Fruit fly (Drosophila melanogaster) whole organism, adult: Measurements from ENCODE around the gene Psf1.
"Not testable (repeated sequence)": the region's sequence is repeated elsewhere in the genome, so short reads cannot be mapped to it uniquely, and the experiment has no call there.

ENCODE experiments used
- CG11617 ChIP-seq: fragments of 200-800 bp; sonication (Bioruptor generic); optimal IDR thresholded peaks from 2 replicates; lab custom pipeline; 2017; ENCODE audit warnings: mild to moderate bottlenecking, missing biosample characterization, missing genetic modification reagents, missing genetic modification characterization
- CG12768 ChIP-seq: fragments of 200-800 bp; sonication (Bioruptor generic); optimal IDR thresholded peaks from 2 replicates; lab custom pipeline; 2017; ENCODE audit warnings: missing biosample characterization, missing genetic modification characterization, mild to moderate bottlenecking, moderate library complexity, missing genetic modification reagents
- CG14711 ChIP-seq: fragments of 200-800 bp; sonication (Bioruptor generic); optimal IDR thresholded peaks from 2 replicates; lab custom pipeline; 2018; ENCODE audit warnings: missing biosample characterization, mild to moderate bottlenecking, missing genetic modification characterization, moderate library complexity
- CG1620 ChIP-seq: fragments of 200-800 bp; sonication (Bioruptor generic); optimal IDR thresholded peaks from 2 replicates; lab custom pipeline; 2016; ENCODE audit warnings: missing biosample characterization, missing genetic modification characterization
- CG33017 ChIP-seq: fragments of 200-800 bp; sonication (Bioruptor generic); optimal IDR thresholded peaks from 2 replicates; lab custom pipeline; 2018; ENCODE audit warnings: missing biosample characterization, mild to moderate bottlenecking, missing genetic modification characterization, moderate library complexity
- CG5204 ChIP-seq: fragments of 200-800 bp; sonication (Bioruptor generic); optimal IDR thresholded peaks from 2 replicates; lab custom pipeline; 2016; ENCODE audit warnings: missing biosample characterization, missing genetic modification characterization
- CG7045 ChIP-seq: fragments of 200-800 bp; sonication (Bioruptor generic); optimal IDR thresholded peaks from 2 replicates; lab custom pipeline; 2017; ENCODE audit warnings: missing biosample characterization, mild to moderate bottlenecking, missing genetic modification characterization
- CG7101 ChIP-seq: fragments of 200-800 bp; sonication (Bioruptor generic); optimal IDR thresholded peaks from 2 replicates; lab custom pipeline; 2018; ENCODE audit warnings: missing biosample characterization, mild to moderate bottlenecking, missing genetic modification characterization, moderate library complexity
- Clk ChIP-seq: fragments of 200-800 bp; sonication (Bioruptor generic); optimal IDR thresholded peaks from 2 replicates; lab custom pipeline; 2017; ENCODE audit warnings: missing biosample characterization, missing genetic modification characterization
- Crg-1 ChIP-seq: fragments of 200-800 bp; sonication (Bioruptor generic); optimal IDR thresholded peaks from 2 replicates; lab custom pipeline; 2016; ENCODE audit warnings: missing biosample characterization, missing genetic modification characterization
- Hr96 ChIP-seq: fragments of 200-800 bp; sonication (Bioruptor generic); optimal IDR thresholded peaks from 2 replicates; lab custom pipeline; 2016; ENCODE audit warnings: missing biosample characterization, missing genetic modification characterization
- Mnt ChIP-seq: fragments of 200-800 bp; sonication (Bioruptor generic); optimal IDR thresholded peaks from 2 replicates; lab custom pipeline; 2016; ENCODE audit warnings: missing biosample characterization, mild to moderate bottlenecking, missing genetic modification characterization
- bab1 ChIP-seq: fragments of 200-800 bp; sonication (Bioruptor generic); optimal IDR thresholded peaks from 3 replicates; lab custom pipeline; 2019; ENCODE audit warnings: missing biosample characterization, mild to moderate bottlenecking, missing genetic modification characterization, moderate library complexity
- cic ChIP-seq: fragments of 200-800 bp; sonication (Bioruptor generic); optimal IDR thresholded peaks from 2 replicates; lab custom pipeline; 2017; ENCODE audit warnings: missing biosample characterization, mild to moderate bottlenecking, missing genetic modification characterization, moderate library complexity
- cnc ChIP-seq, 2 experiments: fragments of >200 bp; optimal IDR thresholded peaks; 2 replicates each; lab custom pipeline; 2017
- kay ChIP-seq: fragments of 200-800 bp; sonication (Bioruptor generic); peaks from one replicate; lab custom pipeline; 2016; ENCODE audit warnings: missing biosample characterization, missing genetic modification characterization, borderline replicate concordance
- ovo ChIP-seq: fragments of 200-800 bp; sonication (Bioruptor generic); optimal IDR thresholded peaks from 2 replicates; lab custom pipeline; 2016; ENCODE audit warnings: missing biosample characterization, missing genetic modification characterization
- pad ChIP-seq: fragments of 200-800 bp; sonication (Bioruptor generic); optimal IDR thresholded peaks from 3 replicates; lab custom pipeline; 2017; ENCODE audit warnings: missing biosample characterization, missing genetic modification characterization, mild to moderate bottlenecking, moderate library complexity, missing genetic modification reagents
- tj ChIP-seq: fragments of 200-800 bp; sonication (Bioruptor generic); optimal IDR thresholded peaks from 3 replicates; lab custom pipeline; 2017; ENCODE audit warnings: missing biosample characterization, mild to moderate bottlenecking, missing genetic modification characterization, moderate library complexity
- toe ChIP-seq: fragments of 200-800 bp; sonication (Bioruptor generic); optimal IDR thresholded peaks from 2 replicates; lab custom pipeline; 2016; ENCODE audit warnings: missing biosample characterization, missing genetic modification characterization

Psf1 gene

DNA sequence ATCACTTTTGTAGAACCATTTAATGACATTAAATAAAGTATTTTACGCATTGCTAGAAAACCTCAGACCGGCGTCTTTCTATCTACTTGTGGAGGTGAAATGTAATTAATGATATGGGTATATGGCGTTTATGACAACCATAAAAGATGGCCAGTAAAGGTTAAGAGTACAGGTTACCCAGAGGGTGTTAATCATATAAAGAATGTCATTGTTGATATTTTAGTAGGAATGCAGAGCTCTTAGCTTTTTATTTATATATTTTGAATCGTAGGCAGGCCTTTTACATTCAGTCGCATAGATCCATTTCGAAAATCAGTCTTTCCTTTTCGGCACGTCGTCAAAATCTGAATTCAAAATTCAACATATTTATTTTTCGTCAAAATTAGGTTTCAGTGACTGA, 2.9 kb upstream of the Psf1 start, which contains the start of gene Bfc:
Gene Bfc (plus strand): TSS at position 301 of the 400 bp plus-strand sequence.
- TF ChIP-seq toe (GFP tag; lab: Kevin White, UChicago), result no peak
- TF ChIP-seq tj, result no peak
- TF ChIP-seq cnc (optimal IDR thresholded peaks at IDR 0.05; lab: Kevin White, UChicago), result no peak
- TF ChIP-seq ovo, result no peak
- no peak for TF ChIP-seq Mnt (GFP tag; lab: Kevin White, UChicago)
- TF ChIP-seq kay (GFP tag; lab: Kevin White, UChicago), result no peak
- TF ChIP-seq CG7101 (tag; lab: Kevin White, UChicago), result no peak
- no peak for TF ChIP-seq CG33017 (tag; lab: Kevin White, UChicago)

dm6 chr3L:1246823-1247222, 654 bp downstream of the Psf1 start, which contains the start of gene CG32318:
CG32318 (minus strand) TSS chr3L:1246923.
- TF ChIP-seq CG7101 (tag; lab: Kevin White, UChicago); cnc (optimal IDR thresholded peaks at IDR 0.05; lab: Kevin White, UChicago); kay (GFP tag; lab: Kevin White, UChicago): not testable (repeated sequence)

DNA sequence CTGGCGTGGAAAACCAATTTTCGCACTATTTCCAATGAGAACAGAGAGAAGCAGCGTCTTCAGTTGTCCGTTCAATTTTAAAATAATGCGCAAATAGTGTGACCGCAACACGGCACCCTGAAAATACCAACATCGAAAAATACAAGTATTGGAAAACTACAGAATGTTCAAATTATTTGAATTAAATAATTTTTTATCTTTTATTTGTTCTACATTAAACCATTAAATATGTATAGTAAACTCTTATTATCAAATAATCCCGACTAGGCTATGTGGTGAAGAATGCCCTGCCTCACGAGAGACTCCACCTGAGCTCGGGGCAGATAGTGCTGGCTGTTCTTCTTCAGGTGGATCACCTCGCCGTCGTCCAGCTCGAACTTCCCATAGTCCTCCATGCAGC, 1.7 kb downstream of the Psf1 start, which contains the start of gene Klp61F:
Gene Klp61F (minus strand): TSS at position 101 of the 400 bp plus-strand sequence.
- TF ChIP-seq toe (GFP tag; lab: Kevin White, UChicago); CG14711 (tag; lab: Kevin White, UChicago); ovo: not testable (repeated sequence)

dm6 chr3L:1238219-1238618, 9.3 kb downstream of the Psf1 start, which contains the start of gene CG9192:
CG9192 (minus strand) TSS chr3L:1238319.
- TF ChIP-seq Clk (GFP tag; lab: Kevin White, UChicago), result no peak
- no peak for TF ChIP-seq CG14711 (tag; lab: Kevin White, UChicago)

DNA sequence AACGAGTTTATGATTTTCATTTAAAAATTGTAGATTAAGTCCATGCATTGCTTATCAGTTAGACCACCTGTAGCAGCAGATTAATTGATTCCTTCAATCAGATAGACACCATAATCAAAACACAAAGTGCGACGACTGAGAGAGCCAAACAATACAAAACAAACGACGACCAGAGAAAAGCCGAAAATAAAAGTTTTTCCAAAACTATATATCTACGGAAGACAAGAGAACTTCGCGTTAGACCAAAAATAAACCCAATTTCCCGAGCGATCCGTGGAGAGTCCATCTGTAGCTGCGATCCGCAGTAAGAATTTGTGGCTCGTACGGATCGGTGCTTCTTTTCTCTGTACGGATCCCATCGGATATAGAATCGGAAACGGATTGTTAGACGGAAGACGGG, 12.1 kb downstream of the Psf1 start, which contains the start of gene galene:
Gene galene (plus strand): TSS at position 301 of the 400 bp plus-strand sequence.
- TF ChIP-seq cnc (optimal IDR thresholded peaks at IDR 0.05; lab: Kevin White, UChicago) (no peak), Crg-1 (no peak), CG1620 (GFP tag; lab: Kevin White, UChicago) (no peak), CG14711 (tag; lab: Kevin White, UChicago) (no peak), CG5204 (GFP tag; lab: Kevin White, UChicago) (no peak), Clk (GFP tag; lab: Kevin White, UChicago) (no peak)

DNA sequence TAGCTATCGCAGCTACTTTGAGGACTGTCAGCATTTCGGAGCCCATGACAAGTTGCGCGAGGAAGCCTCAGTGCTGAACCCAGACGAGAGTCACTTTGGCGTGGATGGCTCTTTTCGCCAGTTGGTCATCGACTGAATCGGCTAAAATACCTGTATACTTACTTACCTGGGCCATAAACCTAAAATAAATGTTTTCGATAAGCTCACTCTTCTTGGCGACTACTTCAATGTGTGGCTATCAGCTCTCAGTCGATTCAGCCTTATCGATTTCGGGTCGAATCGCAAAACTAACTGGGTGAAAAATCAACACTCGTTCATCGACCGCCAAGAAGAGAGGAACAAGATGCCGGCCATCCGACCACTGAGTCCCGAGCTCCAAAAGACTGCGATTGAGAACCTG, 13.6 kb downstream of the Psf1 start, which contains the start of gene CG33966:
Gene CG33966 (plus strand): TSS at position 301 of the 400 bp plus-strand sequence.
- no peak for TF ChIP-seq Hr96 (GFP tag; lab: Kevin White, UChicago)
- no peak for TF ChIP-seq CG5204 (GFP tag; lab: Kevin White, UChicago)
- TF ChIP-seq CG14711 (tag; lab: Kevin White, UChicago), result no peak
- TF ChIP-seq ovo, result no peak
- no peak for TF ChIP-seq bab1 (GFP tag; lab: Kevin White, UChicago)
- TF ChIP-seq Mnt (GFP tag; lab: Kevin White, UChicago), result no peak
- TF ChIP-seq CG11617 (GFP tag; lab: Kevin White, UChicago), result no peak
- TF ChIP-seq cnc (optimal IDR thresholded peaks at IDR 0.05; lab: Kevin White, UChicago), result no peak
- no peak for TF ChIP-seq CG7101 (tag; lab: Kevin White, UChicago)
- no peak for TF ChIP-seq Clk (GFP tag; lab: Kevin White, UChicago)
- no peak for TF ChIP-seq cic (GFP tag; lab: Kevin White, UChicago)
- no peak for TF ChIP-seq CG7045 (GFP tag; lab: Kevin White, UChicago)

DNA sequence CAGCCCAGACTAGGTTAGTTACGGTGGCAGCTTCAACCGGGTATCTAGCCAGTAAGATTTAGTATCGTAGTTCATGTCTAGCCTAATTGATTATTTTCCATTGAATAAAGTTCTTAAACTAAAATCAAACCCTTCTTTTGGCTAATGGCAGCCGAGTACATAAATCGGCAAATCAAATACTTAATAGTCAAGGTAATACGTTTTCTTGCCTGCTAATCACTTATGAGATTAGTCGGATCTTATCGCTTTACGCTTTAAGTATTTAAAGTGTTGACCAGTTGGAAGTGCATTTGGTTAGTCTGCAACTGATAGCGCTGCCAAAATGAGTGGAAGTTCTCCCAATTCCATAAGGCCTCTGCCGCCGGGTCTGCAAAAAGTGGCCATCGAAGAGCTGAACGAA, 14.9 kb downstream of the Psf1 start, which contains the start of gene CG33965:
Gene CG33965 (plus strand): TSS at position 301 of the 400 bp plus-strand sequence.
- TF ChIP-seq kay (GFP tag; lab: Kevin White, UChicago) (no peak), ovo (no peak), CG12768 (GFP tag; lab: Kevin White, UChicago) (no peak), cnc (optimal IDR thresholded peaks at IDR 0.05; lab: Kevin White, UChicago) (no peak), bab1 (GFP tag; lab: Kevin White, UChicago) (no peak), tj (no peak), CG7101 (tag; lab: Kevin White, UChicago) (no peak), CG1620 (GFP tag; lab: Kevin White, UChicago) (no peak), Hr96 (GFP tag; lab: Kevin White, UChicago) (no peak)

dm6 chr3L:1227303-1227797, 20.1 kb downstream of the Psf1 start, which contains the start of gene LysS:
LysS (plus strand) TSS chr3L:1227747.
- TF ChIP-seq Crg-1 (no peak), cic (GFP tag; lab: Kevin White, UChicago) (no peak), kay (GFP tag; lab: Kevin White, UChicago) (no peak), Hr96 (GFP tag; lab: Kevin White, UChicago) (no peak), Clk (GFP tag; lab: Kevin White, UChicago) (no peak), CG7045 (GFP tag; lab: Kevin White, UChicago) (no peak), CG33017 (tag; lab: Kevin White, UChicago) (no peak), CG1620 (GFP tag; lab: Kevin White, UChicago) (no peak), ovo (no peak), pad (GFP tag; lab: Kevin White, UChicago) (no peak), Mnt (GFP tag; lab: Kevin White, UChicago) (no peak), cnc (optimal IDR thresholded peaks at IDR 0.05; lab: Kevin White, UChicago) (no peak), CG5204 (GFP tag; lab: Kevin White, UChicago) (no peak)
